Worm (Caenorhabditis elegans): ENCODE measurements around the gene pmp-2.

Gene pmp-2

DNA sequence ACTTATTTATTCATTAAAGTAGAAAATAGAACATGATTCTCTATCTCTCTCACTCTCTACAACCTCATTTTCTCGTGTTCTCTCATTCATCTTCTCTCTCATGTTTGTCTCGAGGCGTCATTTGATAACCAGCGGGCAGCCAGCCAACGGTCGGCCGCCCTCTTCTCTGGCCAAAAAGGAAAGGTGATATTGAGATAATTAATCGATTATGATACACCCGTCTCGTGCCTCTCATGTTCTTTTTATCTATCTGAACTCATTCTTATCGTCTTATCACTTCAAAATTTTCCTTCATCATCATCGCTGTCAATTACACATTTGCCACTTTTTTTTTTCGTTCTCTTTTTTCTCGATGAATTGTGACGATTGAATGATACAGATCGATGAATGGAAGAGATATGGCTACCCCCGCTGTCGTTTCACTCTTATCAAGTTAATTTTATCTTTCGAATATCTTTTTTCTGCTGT, 44.9 kb downstream of the pmp-2 start (continued):
- TF ChIP-seq tbx-2 (tag; optimal IDR thresholded peaks at IDR 0.05) (peak; percentile 83), snpc-4 (tag; optimal IDR thresholded peaks at IDR 0.05) (peak; percentile 84), fkh-10 (GFP tag; optimal IDR thresholded peaks at IDR 0.05) (no peak), mdl-1 (tag; optimal IDR thresholded peaks at IDR 0.05) (peak; percentile 56), nhr-23 (tag; optimal IDR thresholded peaks at IDR 0.05) (peak; percentile 94), nhr-237 (tag; optimal IDR thresholded peaks at IDR 0.05) (no peak), elt-1 (tag; optimal IDR thresholded peaks at IDR 0.05) (peak; percentile 83), daf-12 (tag; optimal IDR thresholded peaks at IDR 0.05) (no peak)

DNA sequence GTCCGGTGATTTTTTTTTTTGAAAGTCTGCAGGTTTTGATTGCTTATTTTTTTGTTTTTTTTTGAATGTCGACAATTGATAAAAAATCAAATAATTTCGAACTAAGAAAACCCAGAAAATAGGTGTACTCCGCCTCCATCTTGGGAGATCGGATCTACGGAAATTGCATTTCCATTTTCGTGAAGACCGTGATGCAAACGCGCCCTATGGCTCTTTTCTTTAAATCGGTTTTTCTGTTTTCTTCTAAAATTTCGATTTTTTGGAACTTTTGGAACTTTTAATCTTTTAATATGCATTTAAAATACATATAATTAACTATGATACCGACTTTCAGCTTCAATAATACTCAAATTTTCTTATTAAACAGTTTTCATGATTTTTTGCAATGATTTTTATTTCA, 45.6 kb downstream of the pmp-2 start:
- TF ChIP-seq lin-39 (tag; optimal IDR thresholded peaks at IDR 0.05) (no peak), nhr-43 (tag; optimal IDR thresholded peaks at IDR 0.05; ENCODE audit: poor library complexity, severe bottlenecking) (no peak), nhr-28 (tag; optimal IDR thresholded peaks at IDR 0.05) (no peak), lin-15B (tag; optimal IDR thresholded peaks at IDR 0.05) (no peak), egl-27 (tag; optimal IDR thresholded peaks at IDR 0.05) (no peak), eor-1 (tag; optimal IDR thresholded peaks at IDR 0.05) (no peak), nhr-67 (tag; optimal IDR thresholded peaks at IDR 0.05) (no peak), ceh-82 (tag; optimal IDR thresholded peaks at IDR 0.05) (no peak), ceh-16 (tag; optimal IDR thresholded peaks at IDR 0.05) (no peak), ceh-9 (tag; optimal IDR thresholded peaks at IDR 0.05) (no peak), fkh-10 (GFP tag; optimal IDR thresholded peaks at IDR 0.05) (no peak), nfya-1 (tag; optimal IDR thresholded peaks at IDR 0.05; ENCODE audit: insufficient read depth) (no peak), pqm-1 (tag; optimal IDR thresholded peaks at IDR 0.05) (no peak), ZK546.5 (tag; optimal IDR thresholded peaks at IDR 0.05) (no peak), sea-2 (GFP tag; optimal IDR thresholded peaks at IDR 0.05) (no peak), ceh-28 (tag; optimal IDR thresholded peaks at IDR 0.05) (no peak), lsy-12 (tag; optimal IDR thresholded peaks at IDR 0.05) (no peak), ztf-11 (tag; optimal IDR thresholded peaks at IDR 0.05) (no peak), daf-12 (tag; optimal IDR thresholded peaks at IDR 0.05) (no peak), nhr-76 (tag; optimal IDR thresholded peaks at IDR 0.05) (no peak)

DNA sequence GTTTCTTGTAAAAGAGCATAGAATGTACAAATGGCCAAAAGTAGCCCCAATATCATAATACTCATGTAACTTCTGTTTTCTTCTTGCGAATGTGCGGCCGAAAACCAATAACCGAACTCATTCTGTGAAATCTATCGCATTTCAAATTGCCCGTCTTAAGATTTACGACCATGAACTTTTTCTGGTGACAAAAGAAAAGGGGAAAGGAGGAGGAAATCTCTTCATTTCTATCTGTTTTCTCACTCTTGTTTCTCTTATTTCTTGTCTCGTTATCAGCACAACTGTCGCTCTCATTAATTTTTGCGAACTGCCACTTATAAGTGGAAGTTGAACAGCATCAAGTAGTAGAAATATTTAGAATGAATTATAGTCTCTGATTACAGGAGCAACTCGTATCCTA, 46.5 kb downstream of the pmp-2 start:
- TF ChIP-seq sea-2 (GFP tag; optimal IDR thresholded peaks at IDR 0.05): no peak
- TF ChIP-seq elt-1 (tag; optimal IDR thresholded peaks at IDR 0.05): no peak
- TF ChIP-seq nhr-28 (tag; optimal IDR thresholded peaks at IDR 0.05): no peak
- peak; percentile 59 for TF ChIP-seq egl-27 (tag; optimal IDR thresholded peaks at IDR 0.05)
- peak; percentile 89 for TF ChIP-seq egl-5 (tag; optimal IDR thresholded peaks at IDR 0.05)
- TF ChIP-seq ceh-16 (tag; optimal IDR thresholded peaks at IDR 0.05): no peak
- no peak for TF ChIP-seq ceh-82 (tag; optimal IDR thresholded peaks at IDR 0.05)
- TF ChIP-seq mdl-1 (tag; optimal IDR thresholded peaks at IDR 0.05): no peak
- TF ChIP-seq nhr-237 (tag; optimal IDR thresholded peaks at IDR 0.05): no peak
- no peak for TF ChIP-seq unc-62 (GFP tag; optimal IDR thresholded peaks at IDR 0.05)
- peak; percentile 28 for TF ChIP-seq elt-2 (tag; optimal IDR thresholded peaks at IDR 0.05)

DNA sequence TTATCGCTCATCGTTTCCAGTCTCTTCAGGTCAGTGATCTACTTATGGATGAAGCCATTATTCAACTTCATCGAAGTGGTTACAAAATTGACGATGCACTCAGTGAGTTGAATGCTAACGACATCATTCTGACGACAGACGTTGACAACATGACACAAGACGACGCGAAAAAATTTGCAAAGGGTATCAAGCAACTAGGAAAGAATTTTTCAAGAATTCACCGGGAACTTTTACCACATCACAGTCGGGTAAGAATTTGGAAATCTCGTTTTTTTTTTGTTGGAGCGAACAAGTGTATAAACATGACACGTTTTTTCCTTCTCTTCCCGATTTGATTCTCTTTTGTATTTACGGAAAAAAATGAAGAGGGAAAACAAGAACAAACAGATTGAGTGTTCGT, 46.9 kb downstream of the pmp-2 start:
- TF ChIP-seq pha-4 (tag; optimal IDR thresholded peaks at IDR 0.05) (peak; percentile 85), fkh-2 (tag; optimal IDR thresholded peaks at IDR 0.05) (no peak)

DNA sequence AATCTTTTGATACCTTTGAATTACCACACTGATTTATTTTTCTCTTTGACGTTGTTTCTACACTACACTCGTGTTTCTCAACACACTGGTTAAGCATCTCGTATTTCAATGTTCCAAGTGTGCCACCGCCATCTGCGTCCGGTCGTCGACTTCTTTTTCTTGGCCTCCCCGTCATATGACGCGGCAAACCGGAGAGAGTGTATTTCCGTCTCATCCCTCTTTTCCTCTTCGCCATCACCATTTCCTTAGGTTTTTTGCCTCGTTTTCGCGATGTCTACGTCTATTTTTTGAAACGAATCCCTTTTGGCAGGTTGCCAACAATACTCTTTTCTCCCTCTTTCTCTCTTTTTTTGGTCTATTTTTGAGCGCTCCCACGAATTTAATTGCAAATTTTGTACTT, 48.6 kb downstream of the pmp-2 start:
- TF ChIP-seq nfya-1 (tag; optimal IDR thresholded peaks at IDR 0.05; ENCODE audit: insufficient read depth): peak; percentile 64
- no peak for TF ChIP-seq ztf-4 (tag; optimal IDR thresholded peaks at IDR 0.05)
- no peak for TF ChIP-seq aly-2 (tag; optimal IDR thresholded peaks at IDR 0.05)
- TF ChIP-seq mdl-1 (tag; optimal IDR thresholded peaks at IDR 0.05): no peak
- TF ChIP-seq nhr-67 (tag; optimal IDR thresholded peaks at IDR 0.05): no peak
- TF ChIP-seq pqm-1 (tag; optimal IDR thresholded peaks at IDR 0.05): no peak
- no peak for TF ChIP-seq nhr-237 (tag; optimal IDR thresholded peaks at IDR 0.05)
- TF ChIP-seq sea-2 (GFP tag; optimal IDR thresholded peaks at IDR 0.05): no peak
- peak; percentile 39 for TF ChIP-seq elt-2 (tag; optimal IDR thresholded peaks at IDR 0.05)
- TF ChIP-seq ztf-11 (tag; optimal IDR thresholded peaks at IDR 0.05): no peak
- no peak for TF ChIP-seq nhr-23 (tag; optimal IDR thresholded peaks at IDR 0.05)
- TF ChIP-seq nhr-12 (tag; optimal IDR thresholded peaks at IDR 0.05): no peak
- TF ChIP-seq nhr-77 (tag; optimal IDR thresholded peaks at IDR 0.05): no peak
- no peak for TF ChIP-seq nhr-43 (tag; optimal IDR thresholded peaks at IDR 0.05; ENCODE audit: poor library complexity, severe bottlenecking)
- no peak for TF ChIP-seq ceh-82 (tag; optimal IDR thresholded peaks at IDR 0.05)
- peak; percentile 75 for TF ChIP-seq lin-39 (tag; optimal IDR thresholded peaks at IDR 0.05)
- peak; percentile 42 for TF ChIP-seq elt-1 (tag; optimal IDR thresholded peaks at IDR 0.05)
- no peak for TF ChIP-seq lin-15B (tag; optimal IDR thresholded peaks at IDR 0.05)
- peak; percentile 26 for TF ChIP-seq tbx-2 (tag; optimal IDR thresholded peaks at IDR 0.05)
- TF ChIP-seq unc-62 (GFP tag; optimal IDR thresholded peaks at IDR 0.05): peak; percentile 40
- TF ChIP-seq R02D3.7 (tag; optimal IDR thresholded peaks at IDR 0.05): no peak

All from whole organism, L3 larva.